Fruit fly (Drosophila melanogaster) whole organism, embryonic: ENCODE measurements around the gene CG42329.
A peak's percentile ranks its signal among the peaks of the same experiment; 100 is the strongest.

Source experiments
- Abd-B ChIP-seq: fragments of 200-800 bp; sonication (Bioruptor generic); optimal IDR thresholded peaks from 2 replicates; lab custom pipeline; 2018; ENCODE audit warnings: missing biosample characterization, mild to moderate bottlenecking, missing genetic modification characterization, moderate library complexity
- CG10462 ChIP-seq: fragments of 200-800 bp; sonication (Bioruptor generic); optimal IDR thresholded peaks from 2 replicates; lab custom pipeline; 2016; ENCODE audit warnings: missing biosample characterization, missing genetic modification characterization
- CG11456 ChIP-seq: fragments of 200-800 bp; sonication (Bioruptor generic); IDR thresholded peaks from 3 replicates; pipeline ENCODE4 v1.3.6; 2022; ENCODE audit warnings: missing biosample characterization, missing genetic modification characterization
- CG12071 ChIP-seq: fragments of 200-800 bp; sonication (Bioruptor generic); optimal IDR thresholded peaks from 3 replicates; lab custom pipeline; 2018; ENCODE audit warnings: missing biosample characterization, mild to moderate bottlenecking, missing genetic modification characterization
- CG12219 ChIP-seq: fragments of 200-800 bp; sonication (Bioruptor generic); optimal IDR thresholded peaks from 3 replicates; lab custom pipeline; 2018; ENCODE audit warnings: missing biosample characterization, mild to moderate bottlenecking, missing genetic modification characterization
- CG12942 ChIP-seq: fragments of 200-800 bp; sonication (Bioruptor generic); optimal IDR thresholded peaks from 3 replicates; lab custom pipeline; 2016; ENCODE audit warnings: missing biosample characterization, missing genetic modification characterization
- CG13624 ChIP-seq: fragments of 200-800 bp; sonication (Bioruptor generic); optimal IDR thresholded peaks from 2 replicates; lab custom pipeline; 2016; ENCODE audit warnings: missing biosample characterization, missing genetic modification characterization
- CG13894 ChIP-seq: fragments of 200-800 bp; sonication (Bioruptor generic); optimal IDR thresholded peaks from 3 replicates; lab custom pipeline; 2018; ENCODE audit warnings: missing biosample characterization, mild to moderate bottlenecking, missing genetic modification characterization, moderate library complexity
- CG17186 ChIP-seq: fragments of 200-800 bp; sonication (Bioruptor generic); optimal IDR thresholded peaks from 3 replicates; lab custom pipeline; 2017; ENCODE audit warnings: missing biosample characterization, missing genetic modification reagents, missing genetic modification characterization
- CG30403 ChIP-seq: fragments of 200-800 bp; sonication (Bioruptor generic); optimal IDR thresholded peaks from 3 replicates; lab custom pipeline; 2016; ENCODE audit warnings: missing biosample characterization, missing genetic modification characterization
- CG3163 ChIP-seq: fragments of 200-800 bp; sonication (Bioruptor generic); optimal IDR thresholded peaks from 3 replicates; lab custom pipeline; 2016; ENCODE audit warnings: missing biosample characterization, missing genetic modification characterization
- CG32532 ChIP-seq: fragments of 200-800 bp; sonication (Bioruptor generic); IDR thresholded peaks from 2 replicates; pipeline ENCODE4 v1.3.6; 2022; ENCODE audit warnings: missing biosample characterization, missing genetic modification characterization
- CG3407 ChIP-seq: fragments of 200-800 bp; sonication (Bioruptor generic); optimal IDR thresholded peaks from 2 replicates; lab custom pipeline; 2018; ENCODE audit warnings: missing biosample characterization, mild to moderate bottlenecking, missing genetic modification characterization
- CG4854 ChIP-seq: fragments of 200-800 bp; sonication (Bioruptor generic); optimal IDR thresholded peaks from 2 replicates; lab custom pipeline; 2016; ENCODE audit warnings: missing biosample characterization, missing genetic modification characterization, inconsistent platforms
- CG5245 ChIP-seq: fragments of 200-800 bp; sonication (Bioruptor generic); optimal IDR thresholded peaks from 3 replicates; lab custom pipeline; 2016; ENCODE audit warnings: missing biosample characterization, missing genetic modification characterization
- CG6683 ChIP-seq: fragments of 200-800 bp; sonication (Bioruptor generic); optimal IDR thresholded peaks from 2 replicates; lab custom pipeline; 2017; ENCODE audit warnings: missing biosample characterization, mild to moderate bottlenecking, missing genetic modification characterization, missing genetic modification reagents
- CG6689 ChIP-seq: fragments of 200-800 bp; sonication (Bioruptor generic); IDR thresholded peaks from 2 replicates; pipeline ENCODE4 v1.3.6; 2022; ENCODE audit warnings: missing biosample characterization, missing genetic modification characterization
- CG7271 ChIP-seq: fragments of 200-800 bp; sonication (Bioruptor generic); optimal IDR thresholded peaks from 2 replicates; lab custom pipeline; 2018; ENCODE audit warnings: missing biosample characterization, mild to moderate bottlenecking, missing genetic modification characterization, moderate library complexity
- CG8089 ChIP-seq: fragments of 200-800 bp; sonication (Bioruptor generic); optimal IDR thresholded peaks from 3 replicates; lab custom pipeline; 2016; ENCODE audit warnings: missing biosample characterization, missing genetic modification characterization
- CG8924 ChIP-seq: fragments of 200-800 bp; optimal IDR thresholded peaks from 3 replicates; lab custom pipeline; 2019; ENCODE audit warnings: missing biosample characterization, mild to moderate bottlenecking, missing genetic modification characterization, moderate library complexity
- CG9437 ChIP-seq: fragments of 200-800 bp; sonication (Bioruptor generic); optimal IDR thresholded peaks from 2 replicates; lab custom pipeline; 2018; ENCODE audit warnings: missing biosample characterization, mild to moderate bottlenecking, missing genetic modification characterization
- CG9932 ChIP-seq: fragments of 200-800 bp; sonication (Bioruptor generic); IDR thresholded peaks from 2 replicates; pipeline ENCODE4 v1.3.6; 2022; ENCODE audit warnings: missing biosample characterization, missing genetic modification characterization
- Dll ChIP-seq: fragments of 200-800 bp; sonication (Bioruptor generic); IDR thresholded peaks from 4 replicates; pipeline ENCODE4 v1.3.6; 2022; ENCODE audit warnings: missing biosample characterization, missing genetic modification characterization; ENCODE audit not compliant: partially characterized antibody
- Gug ChIP-seq: fragments of 200-800 bp; sonication (Bioruptor generic); IDR thresholded peaks from 4 replicates; pipeline ENCODE4 v1.3.6; 2022; ENCODE audit warnings: missing biosample characterization, missing genetic modification characterization
- H2.0 ChIP-seq: fragments of 200-800 bp; sonication (Bioruptor generic); IDR thresholded peaks from 2 replicates; pipeline ENCODE4 v1.3.6; 2022; ENCODE audit warnings: missing biosample characterization, missing genetic modification characterization
- Hr78 ChIP-seq, 2 experiments: fragments of 200-800 bp in 1 of 2; fragments of >200 bp in 1 of 2; sonication (Bioruptor generic) in 1 of 2; optimal IDR thresholded peaks; 2 replicates each; lab custom pipeline; 2017 to 2019; ENCODE audit warnings: missing biosample characterization in 2 of 2, missing genetic modification characterization in 2 of 2, mild to moderate bottlenecking in 1 of 2, moderate library complexity in 1 of 2
- Lhr ChIP-seq: fragments of 200-800 bp; sonication (Bioruptor generic); optimal IDR thresholded peaks from 3 replicates; lab custom pipeline; 2017; ENCODE audit warnings: mild to moderate bottlenecking, missing biosample characterization, missing genetic modification reagents, missing genetic modification characterization
- MBD-R2 ChIP-seq: fragments of 200-800 bp; sonication (Bioruptor generic); IDR thresholded peaks from 2 replicates; pipeline ENCODE4 v1.3.6; 2022; ENCODE audit warnings: missing biosample characterization, missing genetic modification characterization
- Meics ChIP-seq: fragments of 200-800 bp; sonication (Bioruptor generic); optimal IDR thresholded peaks from 2 replicates; lab custom pipeline; 2017; ENCODE audit warnings: missing biosample characterization, mild to moderate bottlenecking, missing genetic modification characterization
- PHDP ChIP-seq: fragments of 200-800 bp; sonication (Bioruptor generic); optimal IDR thresholded peaks from 3 replicates; lab custom pipeline; 2018; ENCODE audit warnings: missing biosample characterization, mild to moderate bottlenecking, missing genetic modification characterization, moderate library complexity
- Six4 ChIP-seq: fragments of 200-800 bp; sonication (Bioruptor generic); optimal IDR thresholded peaks from 2 replicates; lab custom pipeline; 2016; ENCODE audit warnings: missing biosample characterization, missing genetic modification characterization
- Usf ChIP-seq: fragments of 200-800 bp; sonication (Bioruptor generic); optimal IDR thresholded peaks from 2 replicates; lab custom pipeline; 2017; ENCODE audit warnings: missing genotype, missing biosample characterization, missing genetic modification characterization
- Vsx1 ChIP-seq: fragments of 200-800 bp; sonication (Bioruptor generic); optimal IDR thresholded peaks from 2 replicates; lab custom pipeline; 2017; ENCODE audit warnings: missing biosample characterization, mild to moderate bottlenecking, missing genetic modification characterization, missing genetic modification reagents
- bbx ChIP-seq: fragments of 200-800 bp; sonication (Bioruptor generic); IDR thresholded peaks from 2 replicates; pipeline ENCODE4 v1.3.6; 2022; ENCODE audit warnings: missing biosample characterization, missing genetic modification characterization; ENCODE audit not compliant: partially characterized antibody
- bowl ChIP-seq: fragments of 200-800 bp; sonication (Bioruptor generic); IDR thresholded peaks from 2 replicates; pipeline ENCODE4 v1.3.6; 2022; ENCODE audit warnings: missing biosample characterization, missing genetic modification characterization
- jigr1 ChIP-seq: fragments of 200-800 bp; sonication (Bioruptor generic); IDR thresholded peaks from 3 replicates; pipeline ENCODE4 v1.3.6; 2022; ENCODE audit warnings: missing biosample characterization, missing genetic modification characterization
- kah ChIP-seq: fragments of 200-800 bp; sonication (Bioruptor generic); optimal IDR thresholded peaks from 2 replicates; lab custom pipeline; 2018; ENCODE audit warnings: missing biosample characterization, mild to moderate bottlenecking, missing genetic modification characterization
- klu ChIP-seq: fragments of 200-800 bp; sonication (Bioruptor generic); IDR thresholded peaks from 2 replicates; pipeline ENCODE4 v1.3.6; 2022; ENCODE audit warnings: missing biosample characterization, missing genetic modification characterization
- lilli ChIP-seq: fragments of 200-800 bp; sonication (Bioruptor generic); optimal IDR thresholded peaks from 3 replicates; lab custom pipeline; 2016; ENCODE audit warnings: missing biosample characterization, missing genetic modification characterization
- lola ChIP-seq, 3 experiments: fragments of >200 bp in 2 of 3; fragments of 200-800 bp in 1 of 3; sonication (Bioruptor generic) in 1 of 3; optimal IDR thresholded peaks; 2 replicates each; lab custom pipeline; 2017 to 2019; ENCODE audit warnings: missing biosample characterization in 3 of 3, missing genetic modification characterization in 3 of 3, mild to moderate bottlenecking in 1 of 3, moderate library complexity in 1 of 3
- maf-S ChIP-seq: fragments of 200-800 bp; sonication (Bioruptor generic); optimal IDR thresholded peaks from 2 replicates; lab custom pipeline; 2016; ENCODE audit warnings: missing biosample characterization, missing genetic modification characterization
- odd ChIP-seq: fragments of 200-800 bp; sonication (Bioruptor generic); optimal IDR thresholded peaks from 2 replicates; lab custom pipeline; 2017; ENCODE audit warnings: missing biosample characterization, mild to moderate bottlenecking, missing genetic modification characterization
- onecut ChIP-seq: fragments of 200-800 bp; sonication (Bioruptor generic); IDR thresholded peaks from 2 replicates; pipeline ENCODE4 v1.3.6; 2022; ENCODE audit warnings: missing biosample characterization, missing genetic modification characterization
- org-1 ChIP-seq: fragments of 200-800 bp; sonication (Bioruptor generic); optimal IDR thresholded peaks from 2 replicates; lab custom pipeline; 2017; ENCODE audit warnings: missing biosample characterization, missing genetic modification characterization
- phol ChIP-seq: fragments of 200-800 bp; sonication (Bioruptor generic); optimal IDR thresholded peaks from 3 replicates; lab custom pipeline; 2018; ENCODE audit warnings: missing biosample characterization, mild to moderate bottlenecking, missing genetic modification characterization, moderate library complexity
- salm ChIP-seq: fragments of 200-800 bp; sonication (Bioruptor generic); optimal IDR thresholded peaks from 2 replicates; lab custom pipeline; 2018; ENCODE audit warnings: missing biosample characterization, mild to moderate bottlenecking, missing genetic modification characterization
- scrt ChIP-seq: fragments of 200-800 bp; sonication (Bioruptor generic); optimal IDR thresholded peaks from 2 replicates; lab custom pipeline; 2018; ENCODE audit warnings: missing biosample characterization, mild to moderate bottlenecking, missing genetic modification characterization, moderate library complexity
- sim ChIP-seq: fragments of 200-800 bp; sonication (Bioruptor generic); IDR thresholded peaks from 2 replicates; pipeline ENCODE4 v1.3.6; 2022; ENCODE audit warnings: missing biosample characterization, missing genetic modification characterization
- stwl ChIP-seq: fragments of 200-800 bp; sonication (Bioruptor generic); optimal IDR thresholded peaks from 3 replicates; lab custom pipeline; 2018; ENCODE audit warnings: missing biosample characterization, mild to moderate bottlenecking, missing genetic modification characterization, moderate library complexity
- tna ChIP-seq: fragments of 200-800 bp; sonication (Bioruptor generic); IDR thresholded peaks from 2 replicates; pipeline ENCODE4 v1.3.6; 2022; ENCODE audit warnings: missing biosample characterization, missing genetic modification characterization; ENCODE audit not compliant: partially characterized antibody
- twi ChIP-seq: fragments of 200-800 bp; optimal IDR thresholded peaks from 2 replicates; lab custom pipeline; 2019; ENCODE audit warnings: missing biosample characterization, mild to moderate bottlenecking, missing genetic modification characterization, moderate library complexity

The CG42329 gene

DNA sequence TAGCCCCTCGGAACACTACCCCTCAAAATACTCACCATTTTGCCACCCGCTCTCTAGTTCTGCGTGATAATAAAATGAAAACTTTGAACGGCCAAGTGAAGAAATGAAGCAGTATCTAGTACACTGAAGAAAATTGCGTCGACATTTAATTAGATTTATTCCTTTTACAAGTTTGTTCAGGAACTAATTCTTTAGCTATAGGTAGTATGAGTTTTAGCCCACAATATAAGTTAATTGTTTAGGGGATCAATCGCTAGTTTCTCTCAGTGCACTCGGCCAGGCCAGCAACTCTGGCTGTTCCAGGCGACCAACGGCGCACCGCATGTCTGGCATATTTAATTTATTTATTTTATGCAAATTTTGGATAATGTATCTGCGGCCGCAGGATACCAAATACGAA lies 11.6 kb downstream of the CG42329 start (continued):
- no peak for TF ChIP-seq maf-S (GFP tag; lab: Kevin White, UChicago)
- no peak for TF ChIP-seq CG4854
- peak; percentile 32; the same call in 1 of the 4 replicates for TF ChIP-seq Gug (GFP tag; lab: Robert Waterston, UW)
- no peak for TF ChIP-seq Usf (GFP tag; lab: Kevin White, UChicago)
- TF ChIP-seq kah (GFP tag; lab: Kevin White, UChicago), result no peak
- no peak for TF ChIP-seq CG7271
- no peak for TF ChIP-seq bbx (GFP tag; lab: Robert Waterston, UW)
- TF ChIP-seq CG6689, result peak; percentile 32; the same call in 1 of the 2 replicates
- no peak for TF ChIP-seq H2.0 (GFP tag; lab: Robert Waterston, UW)
- TF ChIP-seq scrt (GFP tag; lab: Kevin White, UChicago), result peak; percentile 10
- TF ChIP-seq CG32532 (GFP tag; lab: Robert Waterston, UW), result peak; percentile 20; the same call in 1 of the 2 replicates
- TF ChIP-seq odd, result no peak
- TF ChIP-seq CG3407 (GFP tag; lab: Kevin White, UChicago), result no peak
- TF ChIP-seq salm (tag; lab: Kevin White, UChicago), result no peak
- no peak for TF ChIP-seq CG9437 (GFP tag; lab: Kevin White, UChicago)
- TF ChIP-seq CG13894 (tag; lab: Kevin White, UChicago), result no peak
- no peak for TF ChIP-seq Six4 (GFP tag; lab: Kevin White, UChicago)
- peak; percentile 19 for TF ChIP-seq lilli (GFP tag; lab: Kevin White, UChicago)
- no peak for TF ChIP-seq klu (GFP tag; lab: Robert Waterston, UW)
- no peak for TF ChIP-seq CG17186 (GFP tag; lab: Kevin White, UChicago)
- TF ChIP-seq CG12942 (GFP tag; lab: Kevin White, UChicago), result no peak
- TF ChIP-seq CG12071, result no peak
- TF ChIP-seq CG5245 (GFP tag; lab: Kevin White, UChicago), result no peak
- peak; percentile 6 for TF ChIP-seq CG30403 (GFP tag; lab: Kevin White, UChicago)
- TF ChIP-seq Lhr (GFP tag; lab: Kevin White, UChicago), result no peak
- no peak for TF ChIP-seq lola (GFP tag; optimal IDR thresholded peaks at IDR 0.05; lab: Kevin White, UChicago)
- no peak for TF ChIP-seq Hr78 (GFP tag; optimal IDR thresholded peaks at IDR 0.05; lab: Kevin White, UChicago)
- no peak for TF ChIP-seq Vsx1
- no peak for TF ChIP-seq Dll (GFP tag; lab: Robert Waterston, UW)
- no peak for TF ChIP-seq twi
- TF ChIP-seq phol (tag; lab: Kevin White, UChicago), result peak; percentile 16
- TF ChIP-seq Abd-B, result no peak
- TF ChIP-seq onecut, result 0 out of 2 replicates have a peak, but pooled peaks have one; percentile 20
- peak; percentile 44 for TF ChIP-seq PHDP
- no peak for TF ChIP-seq MBD-R2 (GFP tag; lab: Robert Waterston, UW)
- no peak for TF ChIP-seq CG9932
- TF ChIP-seq sim (GFP tag; lab: Robert Waterston, UW), result no peak
- TF ChIP-seq bowl (GFP tag; lab: Robert Waterston, UW), result no peak
- no peak for TF ChIP-seq CG3163
- TF ChIP-seq jigr1 (GFP tag; lab: Robert Waterston, UW), result no peak
- peak; percentile 32 for TF ChIP-seq CG12219 (GFP tag; lab: Kevin White, UChicago)
- TF ChIP-seq CG8924, result peak; percentile 8
- TF ChIP-seq org-1 (GFP tag; lab: Kevin White, UChicago), result no peak
- no peak for TF ChIP-seq CG6683 (GFP tag; lab: Kevin White, UChicago)
- TF ChIP-seq stwl, result no peak
- TF ChIP-seq CG13624, result no peak
- TF ChIP-seq Meics (GFP tag; lab: Kevin White, UChicago), result peak; percentile 53
- no peak for TF ChIP-seq CG10462 (GFP tag; lab: Kevin White, UChicago)
- no peak for TF ChIP-seq tna (GFP tag; lab: Robert Waterston, UW)
- TF ChIP-seq CG8089, result no peak
- no peak for TF ChIP-seq CG11456
